Fruit fly (Drosophila melanogaster): ENCODE data around the gene Nup154.

- TF ChIP-seq Hr78 (GFP tag; optimal IDR thresholded peaks at IDR 0.05) (no peak), Dfd (GFP tag; optimal IDR thresholded peaks at IDR 0.05) (no peak), HLH106 (tag; optimal IDR thresholded peaks at IDR 0.05) (no peak), rgr (GFP tag; optimal IDR thresholded peaks at IDR 0.05) (no peak), h (GFP tag; optimal IDR thresholded peaks at IDR 0.05) (no peak), CrebA (GFP tag; optimal IDR thresholded peaks at IDR 0.05; ENCODE audit: borderline replicate concordance) (no peak), psq (GFP tag; optimal IDR thresholded peaks at IDR 0.05) (no peak), usp (GFP tag; optimal IDR thresholded peaks at IDR 0.05) (no peak), lola (GFP tag; optimal IDR thresholded peaks at IDR 0.05) (no peak), Myc (optimal IDR thresholded peaks at IDR 0.05) (no peak), pan (optimal IDR thresholded peaks at IDR 0.05) (no peak)
Observed at dm6 chr2L:11023875-11024274, 19.3 kb downstream of the Nup154 start.

Measured in whole organism, wandering third instar larva.